Worm (Caenorhabditis elegans) whole organism, young adult: ENCODE data around the gene irld-2.

Source experiments
- ama-1 ChIP-seq, 3 experiments: fragments of 150-350 bp in 1 of 3; sonication (generic microtip) in 2 of 3; optimal IDR thresholded peaks; 2 replicates each; lab custom pipeline; 2014 to 2018; ENCODE audit warnings: missing biosample characterization in 2 of 3, missing genetic modification characterization in 2 of 3, missing genetic modification reagents in 2 of 3
- attf-5 ChIP-seq: fragments of 200-800 bp; sonication (Bioruptor generic); optimal IDR thresholded peaks from 2 replicates; lab custom pipeline; 2018; ENCODE audit warnings: mild to moderate bottlenecking, missing genetic modification characterization, missing compliant biosample characterization
- ceh-91 ChIP-seq: fragments of 200-800 bp; sonication (Bioruptor generic); IDR thresholded peaks from 2 replicates; pipeline ENCODE4 v1.3.6; 2022; ENCODE audit warnings: missing genetic modification reagents, missing genetic modification characterization, missing compliant biosample characterization
- him-1 ChIP-seq: sonication (generic microtip); optimal IDR thresholded peaks from 2 replicates; lab custom pipeline; 2016; ENCODE audit warnings: missing genotype, missing genetic modification reagents, missing genetic modification characterization, missing compliant biosample characterization
- let-526 ChIP-seq: fragments of 200-800 bp; sonication (Bioruptor generic); IDR thresholded peaks from 2 replicates; pipeline ENCODE4 v1.3.6; 2022; ENCODE audit warnings: missing genetic modification reagents, missing genetic modification characterization, missing compliant biosample characterization
- madf-3 ChIP-seq: fragments of 200-800 bp; sonication (Bioruptor generic); IDR thresholded peaks from 2 replicates; pipeline ENCODE4 v1.3.6; 2022; ENCODE audit warnings: missing genetic modification reagents, missing genetic modification characterization, missing compliant biosample characterization
- madf-6 ChIP-seq: fragments of 200-800 bp; sonication (Bioruptor generic); IDR thresholded peaks from 2 replicates; pipeline ENCODE4 v1.3.6; 2022; ENCODE audit warnings: missing genetic modification reagents, missing genetic modification characterization, missing compliant biosample characterization
- nhr-90 ChIP-seq: sonication (generic microtip); optimal IDR thresholded peaks from 2 replicates; lab custom pipeline; 2016; ENCODE audit warnings: missing genotype, mild to moderate bottlenecking, missing genetic modification characterization, missing compliant biosample characterization

- TF ChIP-seq nhr-90 (tag; lab: Kevin White, UChicago) (no peak), let-526 (no peak), him-1 (tag; lab: Kevin White, UChicago) (no peak), ama-1 (optimal IDR thresholded peaks at IDR 0.05; lab: Kevin White, UChicago) (no peak), ama-1 (GFP tag; optimal IDR thresholded peaks at IDR 0.05; lab: Kevin White, UChicago) (no peak), madf-6 (GFP tag; lab: Robert Waterston, UW) (no peak), ceh-91 (GFP tag; lab: Robert Waterston, UW) (no peak), attf-5 (GFP tag; lab: Kevin White, UChicago) (no peak), madf-3 (GFP tag; lab: Robert Waterston, UW) (no peak)
These were observed 28.5 kb upstream of the irld-2 start, which contains the start of gene fkh-3 for ce11 chrX:13423340-13423739.
